Worm (Caenorhabditis elegans) whole organism, L2 larva: Measurements from ENCODE around the gene R05G6.3.
A peak's percentile ranks its signal among the peaks of the same experiment; 100 is the strongest.

Experiments used
- ZK546.5 ChIP-seq: sonication (generic microtip); optimal IDR thresholded peaks from 2 replicates; lab custom pipeline; 2017; ENCODE audit warnings: missing biosample characterization, missing genetic modification characterization
- alr-1 ChIP-seq: fragments of 150-350 bp; optimal IDR thresholded peaks from 2 replicates; lab custom pipeline; 2014; ENCODE audit warnings: missing biosample characterization, missing genetic modification characterization
- ama-1 ChIP-seq: fragments of 150-350 bp; optimal IDR thresholded peaks from 2 replicates; lab custom pipeline; 2018; ENCODE audit warnings: inconsistent platforms
- blmp-1 ChIP-seq: sonication (generic microtip); optimal IDR thresholded peaks from 2 replicates; lab custom pipeline; 2017; ENCODE audit warnings: missing genetic modification characterization, mild to moderate bottlenecking, missing compliant biosample characterization, antibody characterized with exemption, moderate library complexity; ENCODE audit not compliant: insufficient read depth
- egl-27 ChIP-seq: sonication (generic microtip); optimal IDR thresholded peaks from 3 replicates; lab custom pipeline; 2017; ENCODE audit warnings: missing biosample characterization, missing genetic modification reagents, missing genetic modification characterization
- elt-1 ChIP-seq: fragments of 150-350 bp; optimal IDR thresholded peaks from 2 replicates; lab custom pipeline; 2014; ENCODE audit warnings: missing biosample characterization, missing genetic modification characterization
- fos-1 ChIP-seq: fragments of 150-350 bp; optimal IDR thresholded peaks from 2 replicates; lab custom pipeline; 2014; ENCODE audit warnings: missing biosample characterization, missing genetic modification characterization
- mab-5 ChIP-seq: fragments of 150-350 bp; optimal IDR thresholded peaks from 2 replicates; lab custom pipeline; 2014; ENCODE audit warnings: missing biosample characterization, missing genetic modification characterization
- nhr-11 ChIP-seq: fragments of 150-350 bp; optimal IDR thresholded peaks from 2 replicates; lab custom pipeline; 2014; ENCODE audit warnings: missing biosample characterization, missing genetic modification characterization
- peb-1 ChIP-seq: fragments of 150-350 bp; optimal IDR thresholded peaks from 2 replicates; lab custom pipeline; 2014; ENCODE audit warnings: missing biosample characterization, missing genetic modification characterization
- unc-39 ChIP-seq: fragments of 150-350 bp; optimal IDR thresholded peaks from 2 replicates; lab custom pipeline; 2014; ENCODE audit warnings: missing biosample characterization, missing genetic modification characterization
- unc-55 ChIP-seq: fragments of 150-350 bp; sonication (generic microtip); optimal IDR thresholded peaks from 3 replicates; lab custom pipeline; 2014; ENCODE audit warnings: missing biosample characterization, missing genetic modification reagents, missing genetic modification characterization
- zag-1 ChIP-seq: fragments of 150-350 bp; optimal IDR thresholded peaks from 2 replicates; lab custom pipeline; 2014; ENCODE audit warnings: missing biosample characterization, missing genetic modification characterization
- ztf-11 ChIP-seq: sonication (generic microtip); optimal IDR thresholded peaks from 2 replicates; lab custom pipeline; 2017; ENCODE audit warnings: missing biosample characterization, missing genetic modification characterization

- no peak for TF ChIP-seq egl-27 (tag; lab: Kevin White, UChicago)
- TF ChIP-seq mab-5 (tag; lab: Kevin White, UChicago) = peak; percentile 58
- no peak for TF ChIP-seq ama-1 (lab: Kevin White, UChicago)
- TF ChIP-seq unc-39 (tag; lab: Kevin White, UChicago) = no peak
- no peak for TF ChIP-seq zag-1
- no peak for TF ChIP-seq ztf-11 (tag; lab: Kevin White, UChicago)
- TF ChIP-seq elt-1 = no peak
- no peak for TF ChIP-seq peb-1 (tag; lab: Kevin White, UChicago)
- no peak for TF ChIP-seq unc-55 (GFP tag; lab: Kevin White, UChicago)
- TF ChIP-seq blmp-1 (tag; lab: Kevin White, UChicago) = no peak
- no peak for TF ChIP-seq ZK546.5 (tag; lab: Kevin White, UChicago)
- no peak for TF ChIP-seq nhr-11 (tag; lab: Kevin White, UChicago)
- peak; percentile 2 for TF ChIP-seq fos-1 (tag; lab: Kevin White, UChicago)
- TF ChIP-seq alr-1 (tag; lab: Kevin White, UChicago) = no peak
Measured at ce11 chrIV:7487554-7488456, 28.5 kb upstream of the R05G6.3 start, which contains the start of the genes his-60 and his-59.
